Fruit fly (Drosophila melanogaster): ENCODE results near the gene Kal1.

Gene Kal1

DNA sequence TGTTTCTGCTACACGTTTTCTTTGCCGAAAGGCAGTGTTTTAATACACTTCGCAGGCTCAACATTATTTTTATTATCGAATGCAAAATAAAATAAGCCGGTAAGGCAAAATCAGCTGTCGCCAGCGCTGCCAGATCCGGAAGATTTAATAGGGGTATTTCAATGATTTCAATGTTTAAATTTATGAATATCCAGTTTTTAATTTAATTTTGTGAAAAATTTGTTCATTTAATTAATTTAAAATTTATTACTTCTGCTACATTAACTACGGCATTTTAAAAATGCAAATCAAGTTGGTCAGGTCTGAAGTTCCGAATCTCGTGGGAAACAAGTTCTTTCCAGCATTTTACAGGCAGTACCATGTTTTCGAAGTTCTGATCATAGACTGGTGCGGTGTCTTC, 7.6 kb downstream of the Kal1 start, which contains the start of gene Slimp (continued):
- TF ChIP-seq fd59A (GFP tag; optimal IDR thresholded peaks at IDR 0.05) (no peak), spab (GFP tag; optimal IDR thresholded peaks at IDR 0.05) (no peak), esn (GFP tag; optimal IDR thresholded peaks at IDR 0.05) (peak; percentile 55), CG16779 (tag; optimal IDR thresholded peaks at IDR 0.05) (no peak), Sox102F (GFP tag; optimal IDR thresholded peaks at IDR 0.05) (no peak), Sox15 (GFP tag; optimal IDR thresholded peaks at IDR 0.05) (no peak), acj6 (GFP tag; optimal IDR thresholded peaks at IDR 0.05) (peak; percentile 42), CG7368 (GFP tag; optimal IDR thresholded peaks at IDR 0.05) (no peak), CG32006 (GFP tag; optimal IDR thresholded peaks at IDR 0.05) (peak; percentile 13), CG11902 (GFP tag; optimal IDR thresholded peaks at IDR 0.05) (no peak), net (GFP tag; optimal IDR thresholded peaks at IDR 0.05) (no peak), lz (GFP tag; optimal IDR thresholded peaks at IDR 0.05) (peak; percentile 40), CG6163 (GFP tag; IDR thresholded peaks at IDR 0.05) (peak; percentile 53; the same call in 1 of the 3 replicates), pdm3 (GFP tag; optimal IDR thresholded peaks at IDR 0.05) (peak; percentile 52), CG3919 (GFP tag; optimal IDR thresholded peaks at IDR 0.05) (no peak), fkh (GFP tag; optimal IDR thresholded peaks at IDR 0.05) (no peak), Smox (GFP tag; optimal IDR thresholded peaks at IDR 0.05) (peak; percentile 37), CG10669 (GFP tag; optimal IDR thresholded peaks at IDR 0.05) (no peak)

DNA sequence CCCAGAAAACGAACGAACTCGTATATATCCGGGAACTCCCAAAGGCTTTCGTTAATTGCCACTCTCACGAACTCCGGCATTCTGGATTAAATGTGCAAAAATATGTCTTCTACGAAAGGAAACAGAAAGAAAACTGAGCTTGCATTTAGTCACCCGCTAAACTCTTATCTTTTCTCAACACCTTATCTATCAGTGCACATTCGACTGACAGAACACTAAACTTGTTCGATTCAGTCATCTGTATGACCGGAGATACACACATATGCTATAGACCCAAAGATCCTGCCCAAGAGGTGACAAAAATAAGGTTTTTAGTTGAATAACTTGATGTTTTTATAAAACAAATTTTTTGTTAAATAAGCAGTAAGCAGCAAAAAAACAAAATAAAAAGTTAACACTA, 8.9 kb downstream of the Kal1 start, which contains the start of gene p38c:
Gene p38c, minus strand, starts transcription at position 101 of the 400 bp plus-strand sequence.
- no peak for TF ChIP-seq CG4318 (GFP tag; optimal IDR thresholded peaks at IDR 0.05)
- TF ChIP-seq fd59A (GFP tag; optimal IDR thresholded peaks at IDR 0.05): no peak
- TF ChIP-seq Smox (GFP tag; optimal IDR thresholded peaks at IDR 0.05): no peak
- TF ChIP-seq OdsH (GFP tag; optimal IDR thresholded peaks at IDR 0.05): no peak
- no peak for TF ChIP-seq dac (GFP tag; optimal IDR thresholded peaks at IDR 0.05)
- TF ChIP-seq Sox15 (GFP tag; optimal IDR thresholded peaks at IDR 0.05): no peak
- no peak for TF ChIP-seq CG1621 (tag; optimal IDR thresholded peaks at IDR 0.05)
- no peak for TF ChIP-seq Hr38 (GFP tag; optimal IDR thresholded peaks at IDR 0.05)
- TF ChIP-seq Hr39 (GFP tag; optimal IDR thresholded peaks at IDR 0.05): no peak

DNA sequence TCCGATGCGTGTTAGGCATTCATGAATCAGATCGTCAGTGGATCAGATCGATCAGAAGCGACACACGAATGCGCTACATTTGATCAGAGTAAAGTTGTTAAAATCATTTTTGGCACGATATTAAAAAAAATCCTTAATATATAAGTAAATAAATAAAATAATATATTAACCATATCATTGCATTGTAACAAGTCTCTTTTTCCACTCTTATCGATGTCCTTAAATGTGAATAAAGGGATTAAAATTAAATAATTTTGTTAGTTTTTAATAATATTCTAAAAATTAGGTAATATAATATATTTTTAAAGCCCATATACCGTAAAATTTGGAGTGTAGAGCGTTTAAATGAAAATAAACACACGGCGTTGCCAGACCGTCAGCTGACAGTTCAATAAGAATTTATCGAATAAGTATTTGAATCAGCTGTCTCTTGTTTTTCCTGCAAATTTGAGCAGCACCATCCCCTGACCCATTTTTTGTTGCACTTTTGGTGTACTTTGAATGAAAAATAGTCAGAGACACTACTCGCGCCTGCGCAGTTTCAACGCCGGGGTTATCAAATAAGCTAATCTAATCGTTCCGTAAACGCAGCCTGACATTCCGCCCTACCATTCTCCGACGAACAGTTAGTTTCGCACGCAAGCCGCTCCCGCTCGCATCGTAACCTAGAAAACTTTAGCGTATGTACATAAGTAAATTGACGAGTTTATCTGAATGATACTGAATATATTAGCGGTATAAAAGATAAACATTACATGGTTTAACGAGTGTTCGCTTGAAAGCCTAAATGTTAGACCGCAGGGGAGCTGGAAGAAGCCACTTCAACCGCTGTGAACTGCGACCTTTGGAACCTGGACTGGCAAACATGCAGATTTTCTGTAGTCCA, 11.0 kb downstream of the Kal1 start, which contains the start of the genes p38a and CG6178:
Gene p38a, minus strand, starts transcription at position 398 of the 886 bp plus-strand sequence.
Gene CG6178, plus strand, starts transcription at position 424 of the 886 bp plus-strand sequence.
- TF ChIP-seq Blimp-1 (GFP tag; optimal IDR thresholded peaks at IDR 0.05) (peak; percentile 95), Sox102F (GFP tag; optimal IDR thresholded peaks at IDR 0.05) (peak; percentile 93), CG11762 (GFP tag; optimal IDR thresholded peaks at IDR 0.05; ENCODE audit: insufficient read depth) (peak; percentile 93), CG3919 (GFP tag; optimal IDR thresholded peaks at IDR 0.05) (peak; percentile 96), CG3032 (tag; optimal IDR thresholded peaks at IDR 0.05) (peak; percentile 99), CG8632 (GFP tag; optimal IDR thresholded peaks at IDR 0.05) (peak; percentile 99), Hr38 (GFP tag; optimal IDR thresholded peaks at IDR 0.05) (no peak), spab (GFP tag; optimal IDR thresholded peaks at IDR 0.05) (peak; percentile 96), CG6854 (GFP tag; optimal IDR thresholded peaks at IDR 0.05) (peak; percentile 95), salr (GFP tag; optimal IDR thresholded peaks at IDR 0.05) (peak; percentile 89 to 97), CG31627 (GFP tag; optimal IDR thresholded peaks at IDR 0.05) (peak; percentile 83), Ets21C (GFP tag; optimal IDR thresholded peaks at IDR 0.05) (peak; percentile 72), topi (GFP tag; optimal IDR thresholded peaks at IDR 0.05) (peak; percentile 92), CG10631 (GFP tag; optimal IDR thresholded peaks at IDR 0.05) (peak; percentile 99), dsx (GFP tag; optimal IDR thresholded peaks at IDR 0.05; ENCODE audit: poor library complexity, severe bottlenecking) (peak; percentile 98), Hr4 (GFP tag; optimal IDR thresholded peaks at IDR 0.05) (peak; percentile 95), CG9139 (GFP tag; optimal IDR thresholded peaks at IDR 0.05) (peak; percentile 96), CG15336 (GFP tag; IDR thresholded peaks at IDR 0.05) (peak; percentile 99), Sox14 (GFP tag; optimal IDR thresholded peaks at IDR 0.05) (peak; percentile 91), net (GFP tag; optimal IDR thresholded peaks at IDR 0.05) (peak; percentile 91), CG1621 (tag; optimal IDR thresholded peaks at IDR 0.05) (peak; percentile 88), Sox15 (GFP tag; optimal IDR thresholded peaks at IDR 0.05) (peak; percentile 94), CG4318 (GFP tag; optimal IDR thresholded peaks at IDR 0.05) (peak; percentile 99), pdm3 (GFP tag; optimal IDR thresholded peaks at IDR 0.05) (peak; percentile 89), Eip75B (GFP tag; optimal IDR thresholded peaks at IDR 0.05) (peak; percentile 86), CG8119 (GFP tag; IDR thresholded peaks at IDR 0.05) (peak; percentile 100), svp (GFP tag) (peak; percentile 95), Met (GFP tag; optimal IDR thresholded peaks at IDR 0.05) (peak; percentile 91), CG6808 (GFP tag; optimal IDR thresholded peaks at IDR 0.05) (peak; percentile 95), fd85E (GFP tag; optimal IDR thresholded peaks at IDR 0.05) (peak; percentile 72)

All from whole organism, prepupa.